Worm (Caenorhabditis elegans): ENCODE data around the gene ntl-11.

The ntl-11 gene

DNA sequence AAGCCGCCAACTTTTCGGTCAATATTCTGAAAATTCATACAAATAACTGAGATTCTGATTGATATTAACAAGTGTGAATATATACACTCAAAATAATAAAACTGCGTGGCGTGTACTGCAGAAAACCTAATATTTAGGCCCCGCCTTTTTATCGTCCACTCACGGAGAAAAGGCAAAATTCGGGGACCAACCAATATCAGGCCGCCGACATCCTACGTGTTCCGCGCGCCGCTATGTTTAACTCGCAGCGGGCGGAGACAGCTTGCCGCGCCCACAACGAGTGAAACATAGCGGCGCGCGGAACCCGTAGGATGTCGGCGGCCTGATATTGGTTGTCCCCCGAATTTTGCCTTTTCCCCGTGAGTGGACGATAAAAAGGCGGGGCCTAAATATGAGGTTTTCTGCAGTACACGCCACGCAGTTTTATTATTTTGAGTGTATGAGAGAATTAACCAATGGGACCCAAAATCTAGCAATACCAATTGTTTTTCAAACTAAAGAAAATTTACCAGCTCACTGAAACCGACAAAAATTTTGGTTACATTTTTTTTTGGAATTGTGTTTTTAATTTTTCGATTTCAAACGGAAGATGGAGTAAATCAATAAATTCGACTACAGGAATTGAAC, 35.8 kb downstream of the ntl-11 start:
- TF ChIP-seq snpc-4 (GFP tag; optimal IDR thresholded peaks at IDR 0.05), result peak; percentile 48
- TF ChIP-seq snpc-4 (tag; optimal IDR thresholded peaks at IDR 0.05), result peak; percentile 30 to 94 (median 53)
- peak; percentile 67 for TF ChIP-seq attf-6 (GFP tag; IDR thresholded peaks at IDR 0.05)

DNA sequence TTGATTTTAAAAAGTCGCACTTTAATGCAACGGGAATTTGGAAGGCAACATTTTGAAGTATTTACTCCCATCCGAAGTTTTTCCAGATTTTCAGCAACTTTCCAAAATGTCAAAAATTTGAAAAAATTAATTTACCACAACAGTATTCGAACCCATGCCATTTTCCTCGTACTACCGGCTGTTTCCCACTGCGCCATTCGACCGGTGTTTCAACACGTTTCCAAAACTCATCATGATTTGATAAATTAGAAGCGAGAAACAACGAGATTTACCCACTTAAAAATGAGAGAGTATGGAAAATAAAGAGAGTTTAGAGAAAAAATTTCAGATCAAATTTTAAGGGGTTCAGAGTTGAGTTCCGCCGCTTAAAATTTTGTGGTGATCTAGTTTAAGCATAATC, 37.5 kb downstream of the ntl-11 start:
- TF ChIP-seq B0336.3 (GFP tag; IDR thresholded peaks at IDR 0.05) (no peak), akir-1 (GFP tag; optimal IDR thresholded peaks at IDR 0.05) (no peak), rcor-1 (GFP tag; IDR thresholded peaks at IDR 0.05) (no peak), hlh-12 (tag; optimal IDR thresholded peaks at IDR 0.05) (no peak), bed-1 (GFP tag; IDR thresholded peaks at IDR 0.05) (no peak), ZK185.1 (tag; optimal IDR thresholded peaks at IDR 0.05; ENCODE audit: poor library complexity, severe bottlenecking) (no peak), snpc-1.3 (tag; optimal IDR thresholded peaks at IDR 0.05; ENCODE audit: insufficient read depth) (peak; percentile 75), snpc-1.1 (tag; optimal IDR thresholded peaks at IDR 0.05; ENCODE audit: insufficient read depth) (peak; percentile 46), dox-1 (GFP tag; IDR thresholded peaks at IDR 0.05) (no peak), hsf-1 (GFP tag; IDR thresholded peaks at IDR 0.05) (no peak), him-1 (tag; optimal IDR thresholded peaks at IDR 0.05) (peak; percentile 43), F23B12.7 (tag; optimal IDR thresholded peaks at IDR 0.05; ENCODE audit: insufficient read depth) (peak; percentile 19), B0261.1 (tag; optimal IDR thresholded peaks at IDR 0.05) (peak; percentile 68), die-1 (tag; optimal IDR thresholded peaks at IDR 0.05) (peak; percentile 13), B0035.1 (tag; optimal IDR thresholded peaks at IDR 0.05) (no peak), madf-8 (GFP tag; conservative IDR thresholded peaks at IDR 0.05) (no peak), egl-44 (GFP tag; IDR thresholded peaks at IDR 0.05) (no peak), snpc-4 (GFP tag; optimal IDR thresholded peaks at IDR 0.05) (peak; percentile 89), snpc-4 (tag; optimal IDR thresholded peaks at IDR 0.05) (peak in 3 of 4 experiments; percentile 93 to 97 (median 96)), ztf-22 (GFP tag; optimal IDR thresholded peaks at IDR 0.05) (no peak), F10E7.11 (tag; optimal IDR thresholded peaks at IDR 0.05) (no peak), zfh-2 (GFP tag; conservative IDR thresholded peaks at IDR 0.05) (no peak), Y56A3A.18 (GFP tag; IDR thresholded peaks at IDR 0.05) (no peak), unc-62 (GFP tag; optimal IDR thresholded peaks at IDR 0.05) (no peak), rpc-1 (optimal IDR thresholded peaks at IDR 0.05) (peak; percentile 65), rpc-1 (tag; optimal IDR thresholded peaks at IDR 0.05) (peak; percentile 83), ccch-3 (GFP tag; optimal IDR thresholded peaks at IDR 0.05) (no peak), ceh-79 (tag; optimal IDR thresholded peaks at IDR 0.05) (no peak), tbp1 (GFP tag; optimal IDR thresholded peaks at IDR 0.05) (peak; percentile 89), B0019.2 (GFP tag; conservative IDR thresholded peaks at IDR 0.05) (no peak), attf-6 (GFP tag; IDR thresholded peaks at IDR 0.05) (peak; percentile 96), ceh-27 (GFP tag; optimal IDR thresholded peaks at IDR 0.05) (no peak)

Measured in whole organism, young adult.